Worm (Caenorhabditis elegans) whole organism, L1 larva: ENCODE measurements around the gene Y40B10A.5.

Experiments
- C16A3.4 ChIP-seq: fragments of 150-350 bp; optimal IDR thresholded peaks from 2 replicates; lab custom pipeline; 2014; ENCODE audit warnings: missing biosample characterization, missing genetic modification characterization
- ama-1 ChIP-seq: fragments of 150-350 bp; optimal IDR thresholded peaks from 2 replicates; lab custom pipeline; 2014
- blmp-1 ChIP-seq: fragments of 150-350 bp; optimal IDR thresholded peaks from 2 replicates; lab custom pipeline; 2014; ENCODE audit warnings: missing biosample characterization, missing genetic modification characterization
- ceh-8 ChIP-seq: fragments of 200-800 bp; sonication (Bioruptor generic); optimal IDR thresholded peaks from 2 replicates; lab custom pipeline; 2018; ENCODE audit warnings: mild to moderate bottlenecking, missing genetic modification characterization, moderate library complexity, missing compliant biosample characterization
- ceh-88 ChIP-seq: fragments of 200-800 bp; sonication (Bioruptor generic); IDR thresholded peaks from 2 replicates; pipeline ENCODE4 v1.3.6; 2022; ENCODE audit warnings: missing genetic modification characterization, missing compliant biosample characterization
- dpl-1 ChIP-seq, 3 experiments: fragments of 150-350 bp in 2 of 3; sonication (generic microtip) in 1 of 3; optimal IDR thresholded peaks; 2 replicates each; lab custom pipeline; 2014 to 2017; ENCODE audit warnings: missing biosample characterization in 3 of 3, missing genetic modification characterization in 3 of 3, missing genetic modification reagents in 3 of 3
- efl-1 ChIP-seq, 4 experiments: fragments of 150-350 bp; optimal IDR thresholded peaks in 3 of 4; peaks in 1 of 4; 1 replicate in 1 of 4; 2 replicates in 3 of 4; lab custom pipeline; 2014; ENCODE audit warnings: missing biosample characterization in 2 of 4, missing genetic modification characterization in 2 of 4, missing genetic modification reagents in 2 of 4
- elt-3 ChIP-seq, 6 experiments: fragments of 150-350 bp in 1 of 6; sonication (generic microtip); optimal IDR thresholded peaks; 2 replicates each; lab custom pipeline; 2017 to 2018; ENCODE audit warnings: missing biosample characterization in 6 of 6, missing genetic modification characterization in 6 of 6, inconsistent platforms in 1 of 6
- ets-5 ChIP-seq: fragments of 200-800 bp; sonication (Bioruptor generic); IDR thresholded peaks from 2 replicates; pipeline ENCODE4 v1.3.6; 2022; ENCODE audit warnings: missing genetic modification characterization, missing compliant biosample characterization
- fkh-4 ChIP-seq: sonication (generic microtip); optimal IDR thresholded peaks from 2 replicates; lab custom pipeline; 2016; ENCODE audit warnings: missing compliant biosample characterization, missing genetic modification characterization, borderline replicate concordance
- hlh-4 ChIP-seq: sonication (generic microtip); optimal IDR thresholded peaks from 2 replicates; lab custom pipeline; 2016; ENCODE audit warnings: mild to moderate bottlenecking, missing genetic modification characterization, missing compliant biosample characterization
- hpl-2 ChIP-seq: fragments of 150-350 bp; optimal IDR thresholded peaks from 2 replicates; lab custom pipeline; 2014; ENCODE audit warnings: missing biosample characterization, missing genetic modification reagents, missing genetic modification characterization
- jun-1 ChIP-seq: fragments of 150-350 bp; optimal IDR thresholded peaks from 2 replicates; lab custom pipeline; 2014; ENCODE audit warnings: missing biosample characterization, missing genetic modification reagents, missing genetic modification characterization
- lin-15B ChIP-seq: fragments of 150-350 bp; sonication (generic microtip); optimal IDR thresholded peaks from 3 replicates; lab custom pipeline; 2014; ENCODE audit warnings: missing biosample characterization, missing genetic modification characterization
- mep-1 ChIP-seq: fragments of 150-350 bp; optimal IDR thresholded peaks from 2 replicates; lab custom pipeline; 2014; ENCODE audit warnings: missing biosample characterization, missing genetic modification characterization
- nhr-11 ChIP-seq: fragments of 150-350 bp; optimal IDR thresholded peaks from 2 replicates; lab custom pipeline; 2014; ENCODE audit warnings: missing biosample characterization, missing genetic modification characterization
- nhr-20 ChIP-seq: sonication (generic microtip); optimal IDR thresholded peaks from 2 replicates; lab custom pipeline; 2016; ENCODE audit warnings: mild to moderate bottlenecking, missing genetic modification characterization, missing compliant biosample characterization
- nhr-28 ChIP-seq: fragments of 150-350 bp; optimal IDR thresholded peaks from 2 replicates; lab custom pipeline; 2014; ENCODE audit warnings: missing biosample characterization, missing genetic modification characterization
- nhr-77 ChIP-seq: fragments of 150-350 bp; optimal IDR thresholded peaks from 2 replicates; lab custom pipeline; 2014; ENCODE audit warnings: missing biosample characterization, missing genetic modification characterization
- nhr-84 ChIP-seq: sonication (generic microtip); optimal IDR thresholded peaks from 2 replicates; lab custom pipeline; 2017; ENCODE audit warnings: missing biosample characterization, missing genetic modification characterization
- pag-3 ChIP-seq: sonication (generic microtip); optimal IDR thresholded peaks from 2 replicates; lab custom pipeline; 2017; ENCODE audit warnings: missing genetic modification characterization, mild to moderate bottlenecking, missing compliant biosample characterization, antibody characterized with exemption, borderline replicate concordance; ENCODE audit not compliant: insufficient read depth
- pax-3 ChIP-seq: fragments of 200-800 bp; sonication (Bioruptor generic); optimal IDR thresholded peaks from 2 replicates; lab custom pipeline; 2018; ENCODE audit warnings: mild to moderate bottlenecking, missing genetic modification characterization, moderate library complexity, missing compliant biosample characterization
- pqm-1 ChIP-seq: sonication (generic microtip); optimal IDR thresholded peaks from 3 replicates; lab custom pipeline; 2017; ENCODE audit warnings: missing biosample characterization, missing genetic modification characterization
- snpc-4 ChIP-seq: fragments of 150-350 bp; optimal IDR thresholded peaks from 2 replicates; lab custom pipeline; 2014; ENCODE audit warnings: missing biosample characterization, missing genetic modification characterization
- sup-37 ChIP-seq: fragments of 200-800 bp; sonication (Bioruptor generic); optimal IDR thresholded peaks from 2 replicates; lab custom pipeline; 2018; ENCODE audit warnings: mild to moderate bottlenecking, missing genetic modification characterization, missing compliant biosample characterization
- tbx-2 ChIP-seq: sonication (generic microtip); optimal IDR thresholded peaks from 2 replicates; lab custom pipeline; 2016; ENCODE audit warnings: missing genetic modification characterization, missing compliant biosample characterization
- unc-62 ChIP-seq: fragments of 150-350 bp; optimal IDR thresholded peaks from 2 replicates; lab custom pipeline; 2014; ENCODE audit warnings: missing biosample characterization, missing genetic modification reagents, missing genetic modification characterization
- unc-86 ChIP-seq: sonication (generic microtip); optimal IDR thresholded peaks from 2 replicates; lab custom pipeline; 2016; ENCODE audit warnings: missing genetic modification characterization, missing compliant biosample characterization
- zag-1 ChIP-seq: fragments of 150-350 bp; optimal IDR thresholded peaks from 2 replicates; lab custom pipeline; 2014; ENCODE audit warnings: missing biosample characterization, missing genetic modification characterization

The Y40B10A.5 gene

DNA sequence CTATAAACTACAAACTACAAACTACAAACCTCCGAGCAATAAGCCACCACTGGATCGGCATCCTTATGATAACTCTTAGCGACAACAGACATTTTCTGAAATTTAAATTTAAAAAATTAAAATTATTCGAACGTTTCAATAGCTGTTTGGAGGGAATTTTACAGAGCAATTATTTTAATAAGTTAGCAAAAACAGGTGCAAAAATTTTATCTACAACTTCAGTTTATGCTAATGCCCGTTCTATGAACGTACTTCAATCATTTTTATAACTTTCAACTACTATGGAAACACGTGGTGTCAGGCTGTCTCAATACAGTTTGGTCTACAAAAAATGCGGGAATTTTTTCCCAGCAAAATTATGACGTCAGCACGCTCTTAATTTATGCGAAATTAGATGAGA is 7.7 kb upstream of the Y40B10A.5 start, which contains the start of gene comt-5:
Gene comt-5, minus strand, starts transcription at position 101 of the 400 bp plus-strand sequence.
- TF ChIP-seq nhr-28 (no peak), lin-15B (tag; lab: Kevin White, UChicago) (no peak), zag-1 (tag; lab: Kevin White, UChicago) (no peak)

- TF ChIP-seq blmp-1: peak; percentile 7
- no peak for TF ChIP-seq sup-37 (GFP tag; lab: Kevin White, UChicago)
- TF ChIP-seq ama-1 (lab: Kevin White, UChicago): no peak
Measured at ce11 chrV:2051507-2051906, 5.7 kb upstream of the Y40B10A.5 start, which contains the start of gene Y40B10A.11. Gene Y40B10A.11 (minus strand): TSS chrV:2051607.

DNA sequence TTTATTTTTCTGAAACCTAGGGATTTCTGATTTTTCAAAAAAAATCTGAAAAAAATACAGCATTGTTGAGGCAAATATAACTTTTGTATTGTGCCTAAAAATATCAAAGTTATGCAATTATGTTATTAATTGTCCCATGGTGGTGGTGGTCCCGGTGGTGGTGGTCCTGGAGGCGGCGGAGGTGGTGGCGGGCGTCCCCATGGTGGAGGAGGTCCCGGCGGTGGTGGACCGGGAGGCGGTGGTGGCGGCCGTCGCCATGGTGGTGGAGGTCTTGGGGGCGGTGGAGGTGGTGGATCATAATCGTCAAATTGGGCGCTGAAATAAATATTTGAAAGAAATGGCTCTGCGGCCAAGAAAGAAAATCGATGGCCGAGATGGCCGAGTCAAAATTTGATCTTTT is 4.9 kb upstream of the Y40B10A.5 start:
- TF ChIP-seq pqm-1 (tag; lab: Kevin White, UChicago): no peak
- TF ChIP-seq ceh-8 (GFP tag; lab: Kevin White, UChicago): peak; percentile 78
- TF ChIP-seq nhr-77 (tag; lab: Kevin White, UChicago): no peak
- TF ChIP-seq sup-37 (GFP tag; lab: Kevin White, UChicago): no peak
- no peak for TF ChIP-seq blmp-1

DNA sequence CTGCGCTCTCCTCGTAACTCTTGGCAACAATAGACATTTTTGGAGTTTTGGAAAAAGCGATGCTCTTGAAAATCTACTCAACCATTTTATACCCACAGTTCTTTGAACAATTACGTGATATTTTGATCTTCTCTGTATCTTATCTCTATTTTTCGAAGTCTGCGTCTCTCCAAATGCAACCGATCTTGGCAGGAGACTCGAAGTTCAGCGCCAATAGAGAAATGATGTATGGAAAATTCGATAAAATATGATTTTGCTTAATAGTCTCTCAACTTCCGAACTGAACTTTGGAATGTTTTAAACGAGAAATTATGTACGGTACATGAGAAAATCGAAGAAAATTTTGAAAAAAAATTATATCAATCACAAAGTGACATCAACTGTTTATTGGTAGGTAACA is 4.3 kb upstream of the Y40B10A.5 start, which contains the start of gene comt-4:
Gene comt-4, minus strand, starts transcription at position 50 of the 400 bp plus-strand sequence.
- TF ChIP-seq tbx-2 (tag; lab: Kevin White, UChicago): no peak
- peak; percentile 28 for TF ChIP-seq nhr-20
- peak in 3 of 6 experiments; percentile 2 to 45 (median 33) for TF ChIP-seq elt-3 (tag; optimal IDR thresholded peaks at IDR 0.05; lab: Kevin White, UChicago)
- no peak for TF ChIP-seq ets-5 (GFP tag; lab: Robert Waterston, UW)
- TF ChIP-seq nhr-11: no peak
- no peak for TF ChIP-seq nhr-84 (tag; lab: Kevin White, UChicago)

DNA sequence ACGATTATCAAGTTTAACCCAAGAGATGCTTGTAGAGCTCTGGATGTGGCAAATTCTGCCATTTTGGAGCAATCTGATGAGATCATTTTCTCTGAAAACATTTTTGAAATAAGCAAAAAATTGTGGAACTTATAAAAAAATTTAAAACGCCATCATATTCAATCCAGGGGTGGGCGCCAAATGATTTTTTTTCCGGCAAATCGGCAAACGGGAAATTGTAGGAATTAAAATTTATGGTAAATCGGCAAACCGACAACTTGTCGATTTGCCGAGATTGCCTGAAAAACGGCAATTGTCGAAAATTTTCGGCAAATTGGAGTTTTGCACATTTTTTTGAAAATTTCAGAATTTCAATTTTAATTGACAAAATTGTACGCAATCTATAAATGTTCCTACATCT is 10.3 kb downstream of the Y40B10A.5 start, which contains the start of gene srab-23:
Gene srab-23, minus strand, starts transcription at position 101 of the 400 bp plus-strand sequence.
- TF ChIP-seq pag-3 (no peak), unc-62 (no peak)

DNA sequence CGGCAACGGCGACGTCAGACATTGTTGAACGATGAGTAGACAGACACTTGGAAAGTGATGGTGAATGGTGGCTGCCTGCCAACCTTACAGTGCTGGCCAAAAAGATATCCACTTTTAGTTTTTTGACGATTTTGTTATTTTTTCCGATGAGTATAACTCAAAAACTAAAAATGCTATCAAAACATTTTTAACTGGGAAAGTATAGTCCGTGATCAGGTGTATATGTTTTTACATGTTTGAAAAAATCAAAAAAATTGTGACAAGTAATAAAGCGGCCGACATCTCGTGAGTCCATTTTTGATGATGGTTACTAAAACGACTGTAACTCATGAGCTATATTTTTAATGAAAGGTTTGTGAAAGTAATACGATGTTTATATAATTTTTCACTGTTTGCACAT is 14.4 kb downstream of the Y40B10A.5 start, which contains the start of gene hil-6:
Gene hil-6, minus strand, starts transcription at position 101 of the 400 bp plus-strand sequence.
- TF ChIP-seq fkh-4 (tag; lab: Kevin White, UChicago) (no peak), dpl-1 (GFP tag; optimal IDR thresholded peaks at IDR 0.05; lab: Kevin White, UChicago) (no peak), unc-86 (tag; lab: Kevin White, UChicago) (no peak), C16A3.4 (tag; lab: Kevin White, UChicago) (no peak), pax-3 (tag; lab: Kevin White, UChicago) (no peak), tbx-2 (tag; lab: Kevin White, UChicago) (no peak), zag-1 (tag; lab: Kevin White, UChicago) (no peak), mep-1 (tag; lab: Kevin White, UChicago) (no peak), ama-1 (lab: Kevin White, UChicago) (no peak), hpl-2 (GFP tag; lab: Kevin White, UChicago) (no peak), ceh-88 (GFP tag; lab: Robert Waterston, UW) (no peak), hlh-4 (no peak), jun-1 (no peak)
- TF ChIP-seq, all 84 proteins: peak for 0

DNA sequence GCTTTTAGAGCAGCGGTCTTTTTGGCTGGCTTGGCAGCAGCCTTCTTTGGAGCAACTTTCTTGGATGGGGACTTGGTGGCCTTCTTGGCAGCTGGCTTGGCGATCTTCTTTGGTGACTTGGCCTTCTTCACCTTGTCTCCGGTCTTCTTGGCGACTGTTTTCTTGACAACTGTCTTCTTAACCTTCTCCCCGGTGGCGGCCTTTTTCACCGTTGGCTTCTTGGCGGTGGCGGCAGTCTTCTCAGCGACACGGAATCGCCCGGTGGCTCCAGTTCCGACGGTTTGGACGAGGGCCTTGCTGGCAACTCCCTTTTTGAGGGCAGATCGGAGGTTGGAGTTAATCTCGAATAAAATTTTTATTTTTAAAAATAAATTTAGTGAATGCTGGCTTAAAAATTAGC is 15.2 kb downstream of the Y40B10A.5 start:
- no peak for TF ChIP-seq snpc-4 (tag; lab: Kevin White, UChicago)
- no peak for TF ChIP-seq efl-1 (optimal IDR thresholded peaks at IDR 0.05; lab: Kevin White, UChicago)
- peak in 1 of 2 experiments; percentile 10 for TF ChIP-seq efl-1 (GFP tag; optimal IDR thresholded peaks at IDR 0.05 in 1 of 2; lab: Kevin White, UChicago)
